Fruit fly (Drosophila melanogaster) whole organism, embryonic: ENCODE data around the gene beat-Ic.
A peak's percentile ranks its signal among the peaks of the same experiment; 100 is the strongest.

ENCODE experiments used
- Atf6 ChIP-seq: fragments of 200-800 bp; sonication (Bioruptor generic); IDR thresholded peaks from 2 replicates; pipeline ENCODE4 v1.3.6; 2022; ENCODE audit warnings: missing biosample characterization, missing genetic modification characterization
- Blimp-1 ChIP-seq: fragments of 200-800 bp; sonication (Bioruptor generic); optimal IDR thresholded peaks from 3 replicates; lab custom pipeline; 2018; ENCODE audit warnings: missing biosample characterization, missing genetic modification characterization, mild to moderate bottlenecking, moderate library complexity, missing genetic modification reagents
- CG11504 ChIP-seq: fragments of 200-800 bp; sonication (Bioruptor generic); optimal IDR thresholded peaks from 3 replicates; lab custom pipeline; 2019; ENCODE audit warnings: missing biosample characterization, mild to moderate bottlenecking, missing genetic modification characterization, moderate library complexity
- CG11723 ChIP-seq: fragments of 200-800 bp; sonication (Bioruptor generic); optimal IDR thresholded peaks from 2 replicates; lab custom pipeline; 2017; ENCODE audit warnings: missing biosample characterization, mild to moderate bottlenecking, missing genetic modification characterization
- CG15601 ChIP-seq: fragments of 200-800 bp; sonication (Bioruptor generic); optimal IDR thresholded peaks from 3 replicates; lab custom pipeline; 2019; ENCODE audit warnings: missing biosample characterization, mild to moderate bottlenecking, missing genetic modification characterization, moderate library complexity
- CG1602 ChIP-seq: fragments of 200-800 bp; sonication (Bioruptor generic); optimal IDR thresholded peaks from 3 replicates; lab custom pipeline; 2016; ENCODE audit warnings: missing biosample characterization, missing genetic modification characterization
- CG17612 ChIP-seq: fragments of 200-800 bp; sonication (Bioruptor generic); IDR thresholded peaks from 2 replicates; pipeline ENCODE4 v1.3.6; 2022; ENCODE audit warnings: missing biosample characterization, missing genetic modification characterization
- CG32772 ChIP-seq: fragments of 200-800 bp; sonication (Bioruptor generic); IDR thresholded peaks from 2 replicates; pipeline ENCODE4 v1.3.6; 2022; ENCODE audit warnings: missing biosample characterization, missing genetic modification characterization
- CG34376 ChIP-seq: fragments of 200-800 bp; sonication (Bioruptor generic); optimal IDR thresholded peaks from 2 replicates; lab custom pipeline; 2018; ENCODE audit warnings: missing biosample characterization, mild to moderate bottlenecking, missing genetic modification characterization
- CG7745 ChIP-seq: fragments of 200-800 bp; sonication (Bioruptor generic); optimal IDR thresholded peaks from 2 replicates; lab custom pipeline; 2018; ENCODE audit warnings: missing biosample characterization, mild to moderate bottlenecking, missing genetic modification characterization, moderate library complexity
- CG8388 ChIP-seq: fragments of 200-800 bp; sonication (Bioruptor generic); optimal IDR thresholded peaks from 2 replicates; lab custom pipeline; 2019; ENCODE audit warnings: missing biosample characterization, mild to moderate bottlenecking, missing genetic modification characterization, moderate library complexity
- CTCF ChIP-seq: fragments of 200-800 bp; sonication (Bioruptor generic); optimal IDR thresholded peaks from 2 replicates; lab custom pipeline; 2017; ENCODE audit warnings: missing biosample characterization, mild to moderate bottlenecking, missing genetic modification characterization, moderate library complexity
- Gsc ChIP-seq: fragments of 200-800 bp; sonication (Bioruptor generic); IDR thresholded peaks from 2 replicates; pipeline ENCODE4 v1.3.6; 2022; ENCODE audit warnings: missing biosample characterization, missing genetic modification characterization
- H15 ChIP-seq: fragments of 200-800 bp; sonication (Bioruptor generic); IDR thresholded peaks from 3 replicates; pipeline ENCODE4 v1.3.6; 2022; ENCODE audit warnings: missing biosample characterization, missing genetic modification characterization
- Hsf ChIP-seq: fragments of 200-800 bp; sonication (Bioruptor generic); optimal IDR thresholded peaks from 3 replicates; lab custom pipeline; 2016; ENCODE audit warnings: missing biosample characterization, missing genetic modification characterization
- MBD-R2 ChIP-seq: fragments of 200-800 bp; sonication (Bioruptor generic); IDR thresholded peaks from 2 replicates; pipeline ENCODE4 v1.3.6; 2022; ENCODE audit warnings: missing biosample characterization, missing genetic modification characterization
- Mes4 ChIP-seq: fragments of 200-800 bp; sonication (Bioruptor generic); optimal IDR thresholded peaks from 2 replicates; lab custom pipeline; 2016; ENCODE audit warnings: missing biosample characterization, missing genetic modification characterization
- NK7.1 ChIP-seq: fragments of 200-800 bp; sonication (Bioruptor generic); optimal IDR thresholded peaks from 3 replicates; lab custom pipeline; 2016; ENCODE audit warnings: missing biosample characterization, missing genetic modification characterization
- Scr ChIP-seq: fragments of 200-800 bp; sonication (Bioruptor generic); IDR thresholded peaks from 2 replicates; pipeline ENCODE4 v1.3.6; 2022; ENCODE audit warnings: missing biosample characterization, missing genetic modification characterization; ENCODE audit not compliant: partially characterized antibody
- Ssrp ChIP-seq: fragments of 200-800 bp; sonication (Bioruptor generic); optimal IDR thresholded peaks from 2 replicates; lab custom pipeline; 2018; ENCODE audit warnings: missing biosample characterization, mild to moderate bottlenecking, missing genetic modification characterization, moderate library complexity
- chm ChIP-seq: fragments of 200-800 bp; sonication (Bioruptor generic); IDR thresholded peaks from 2 replicates; pipeline ENCODE4 v1.3.6; 2022; ENCODE audit warnings: missing biosample characterization, missing genetic modification characterization
- dmrt99B ChIP-seq: fragments of 200-800 bp; sonication (Bioruptor generic); optimal IDR thresholded peaks from 2 replicates; lab custom pipeline; 2018; ENCODE audit warnings: missing biosample characterization, mild to moderate bottlenecking, missing genetic modification characterization, moderate library complexity
- esg ChIP-seq: fragments of 200-800 bp; sonication (Bioruptor generic); conservative IDR thresholded peaks from 2 replicates; pipeline ENCODE4 v1.3.6; 2022; ENCODE audit warnings: missing biosample characterization, missing genetic modification characterization
- fru ChIP-seq: fragments of >200 bp; optimal IDR thresholded peaks from 2 replicates; lab custom pipeline; 2017
- gce ChIP-seq: fragments of 200-800 bp; sonication (Bioruptor generic); IDR thresholded peaks from 3 replicates; pipeline ENCODE4 v1.3.6; 2022; ENCODE audit warnings: missing biosample characterization, missing genetic modification characterization
- insv ChIP-seq, 2 experiments: fragments of 200-800 bp; sonication (Bioruptor generic); optimal IDR thresholded peaks; 3 replicates each; lab custom pipeline; 2016 to 2018; ENCODE audit warnings: missing biosample characterization in 2 of 2, missing genetic modification characterization in 2 of 2
- mam ChIP-seq: fragments of 200-800 bp; sonication (Bioruptor generic); optimal IDR thresholded peaks from 3 replicates; lab custom pipeline; 2016; ENCODE audit warnings: missing biosample characterization, missing genetic modification characterization
- nerfin-1 ChIP-seq: fragments of 200-800 bp; sonication (Bioruptor generic); optimal IDR thresholded peaks from 3 replicates; lab custom pipeline; 2019; ENCODE audit warnings: missing biosample characterization, mild to moderate bottlenecking, missing genetic modification characterization, moderate library complexity
- onecut ChIP-seq: fragments of 200-800 bp; sonication (Bioruptor generic); IDR thresholded peaks from 2 replicates; pipeline ENCODE4 v1.3.6; 2022; ENCODE audit warnings: missing biosample characterization, missing genetic modification characterization
- p53 ChIP-seq: fragments of 200-800 bp; sonication (Bioruptor generic); optimal IDR thresholded peaks from 2 replicates; lab custom pipeline; 2016; ENCODE audit warnings: missing biosample characterization, missing genetic modification characterization
- sens ChIP-seq: fragments of 200-800 bp; sonication (Bioruptor generic); peaks from one replicate; lab custom pipeline; 2016; ENCODE audit warnings: missing biosample characterization, missing genetic modification characterization
- shn ChIP-seq: fragments of 200-800 bp; sonication (Bioruptor generic); optimal IDR thresholded peaks from 3 replicates; lab custom pipeline; 2016; ENCODE audit warnings: missing biosample characterization, missing genetic modification characterization
- slp2 ChIP-seq: fragments of 200-800 bp; sonication (Bioruptor generic); optimal IDR thresholded peaks from 2 replicates; lab custom pipeline; 2016; ENCODE audit warnings: missing biosample characterization, missing genetic modification characterization
- unpg ChIP-seq: fragments of 200-800 bp; sonication (Bioruptor generic); optimal IDR thresholded peaks from 3 replicates; lab custom pipeline; 2018; ENCODE audit warnings: missing biosample characterization, mild to moderate bottlenecking, missing genetic modification characterization, moderate library complexity
- zfh1 ChIP-seq: fragments of 200-800 bp; sonication (Bioruptor generic); IDR thresholded peaks from 3 replicates; pipeline ENCODE4 v1.3.6; 2022; ENCODE audit warnings: missing biosample characterization, missing genetic modification characterization

The beat-Ic gene

DNA sequence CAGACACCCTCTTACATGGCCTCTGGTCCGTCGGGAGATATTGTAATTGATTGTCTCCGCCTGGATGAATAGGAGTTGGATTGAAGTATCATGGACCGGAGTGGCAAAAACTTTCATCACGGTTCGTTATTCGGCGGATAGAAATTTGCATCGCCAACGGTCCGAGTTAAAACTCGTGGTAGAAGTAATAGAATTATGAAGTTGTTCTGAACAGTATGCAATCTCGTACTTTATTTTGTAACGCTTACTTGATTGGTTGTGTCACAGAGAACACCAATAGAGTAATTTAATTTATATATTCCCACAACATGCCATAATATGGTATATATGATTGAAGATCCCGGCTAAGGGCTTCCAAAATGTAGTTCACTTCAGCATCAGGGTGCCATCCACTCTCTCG, 3.9 kb downstream of the beat-Ic start, which contains the start of the genes CG13245 and CG43816 (continued):
- TF ChIP-seq Ssrp (tag; lab: Kevin White, UChicago) (no peak), Scr (no peak), H15 (GFP tag; lab: Robert Waterston, UW) (no peak), Mes4 (GFP tag; lab: Kevin White, UChicago) (no peak), Atf6 (GFP tag; lab: Robert Waterston, UW) (no peak), CG34376 (no peak)

DNA sequence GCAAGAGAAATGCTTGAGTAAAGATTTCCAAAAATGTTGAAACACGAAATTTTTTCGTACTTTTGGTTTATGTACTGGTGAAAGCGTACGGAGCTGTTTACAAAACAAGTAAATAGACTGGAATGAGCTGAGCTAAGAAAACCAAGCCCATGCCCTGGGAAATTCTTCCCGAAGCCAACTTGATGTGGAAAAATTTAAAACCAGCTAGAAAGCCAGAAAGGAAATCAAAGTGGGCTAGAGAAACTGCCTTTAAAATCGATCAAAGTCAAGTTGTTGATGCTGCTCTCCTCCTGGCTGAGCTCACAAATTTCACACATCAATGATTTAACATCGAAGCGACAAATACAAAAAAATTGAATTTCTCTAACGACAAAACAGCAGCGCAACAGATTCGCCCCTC, 6.1 kb downstream of the beat-Ic start, which contains the start of gene CG31820:
Gene CG31820 (minus strand): TSS at position 101 of the 400 bp plus-strand sequence.
- TF ChIP-seq NK7.1 (GFP tag; lab: Kevin White, UChicago) (no peak), fru (lab: Kevin White, UChicago) (no peak), CG7745 (tag; lab: Kevin White, UChicago) (no peak), CG15601 (tag; lab: Kevin White, UChicago) (no peak)
- TF ChIP-seq, all 482 proteins: peak for 0

DNA sequence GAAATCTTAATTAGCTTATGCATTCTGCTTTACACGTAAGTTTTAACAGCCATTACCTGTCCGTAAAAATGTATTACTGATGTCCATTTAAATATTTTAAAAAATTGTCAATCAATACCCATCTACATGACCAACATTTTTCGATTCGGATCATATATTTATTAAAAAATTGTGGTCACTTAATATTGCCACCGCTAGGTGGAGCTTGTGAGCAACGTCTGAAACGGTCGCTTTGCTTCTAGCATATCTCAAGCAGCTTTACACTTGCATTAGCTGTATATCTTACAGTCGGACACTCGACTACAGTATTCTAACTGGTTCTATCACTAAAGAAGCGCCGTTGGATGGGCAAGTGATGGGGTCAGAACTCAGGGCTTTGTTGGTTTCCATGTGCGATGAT, 26.6 kb downstream of the beat-Ic start:
- TF ChIP-seq CTCF (peak; percentile 82), p53 (no peak), onecut (GFP tag; lab: Robert Waterston, UW) (no peak), unpg (GFP tag; lab: Kevin White, UChicago) (no peak), CG17612 (GFP tag; lab: Robert Waterston, UW) (no peak)

DNA sequence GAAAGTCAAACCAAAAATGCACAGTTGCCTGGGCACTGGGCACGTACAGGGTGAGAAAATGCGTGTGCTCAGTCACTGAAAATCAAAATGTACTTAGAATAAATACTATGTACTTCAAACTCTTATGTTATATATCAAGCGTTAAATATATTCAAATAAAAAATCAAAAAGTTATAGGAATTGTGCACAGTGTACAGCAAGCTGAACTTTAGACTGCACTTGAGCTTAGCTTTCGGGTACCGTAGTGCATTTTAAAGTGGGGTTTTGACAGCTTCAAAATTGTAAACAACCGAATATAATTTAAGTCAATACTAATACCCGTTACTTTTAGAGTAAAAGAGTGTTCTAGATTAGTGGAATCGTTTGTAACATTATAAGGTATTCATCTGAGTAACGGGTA, 40.2 kb downstream of the beat-Ic start:
- TF ChIP-seq Blimp-1: peak; percentile 17
- no peak for TF ChIP-seq CG32772 (GFP tag; lab: Robert Waterston, UW)
- TF ChIP-seq gce (GFP tag; lab: Robert Waterston, UW): no peak
- TF ChIP-seq CG11504 (tag; lab: Kevin White, UChicago): peak; percentile 8
- peak; percentile 82 for TF ChIP-seq sens (GFP tag; lab: Kevin White, UChicago)
- TF ChIP-seq slp2 (GFP tag; lab: Kevin White, UChicago): no peak
- no peak for TF ChIP-seq insv (GFP tag; optimal IDR thresholded peaks at IDR 0.05; lab: Kevin White, UChicago)
- no peak for TF ChIP-seq nerfin-1
- no peak for TF ChIP-seq shn (GFP tag; lab: Kevin White, UChicago)
- no peak for TF ChIP-seq CG11723
- TF ChIP-seq CG1602 (GFP tag; lab: Kevin White, UChicago): no peak
- TF ChIP-seq dmrt99B (tag; lab: Kevin White, UChicago): peak; percentile 25
- TF ChIP-seq esg (GFP tag; lab: Robert Waterston, UW): 0 out of 2 replicates have a peak, but pooled peaks have one; percentile 8

DNA sequence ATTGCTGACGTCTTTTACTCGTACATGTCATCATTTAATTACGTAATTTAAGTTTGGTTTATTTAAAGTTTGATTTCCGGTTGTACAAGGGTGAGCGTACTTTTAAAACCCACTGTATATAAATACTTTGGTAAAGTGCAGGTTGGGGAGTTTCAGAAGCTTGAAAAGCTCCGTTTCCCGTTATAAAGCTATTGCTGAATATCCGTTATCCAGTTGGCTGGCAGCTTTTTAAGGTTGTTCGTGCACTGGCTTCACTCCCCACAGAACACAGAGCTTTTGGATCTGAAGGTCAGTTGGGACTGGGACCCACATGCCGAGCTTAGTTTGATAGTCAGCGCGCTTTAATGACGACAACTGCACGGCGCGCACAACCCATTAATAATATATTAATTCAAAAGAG, 41.6 kb downstream of the beat-Ic start, which contains the start of the genes BicC and CG45084:
Gene BicC (plus strand): TSS at position 321 of the 400 bp plus-strand sequence.
Gene CG45084 (plus strand): TSS at position 321 of the 400 bp plus-strand sequence.
- TF ChIP-seq Gsc (no peak), mam (no peak), chm (GFP tag; lab: Robert Waterston, UW) (no peak), MBD-R2 (GFP tag; lab: Robert Waterston, UW) (no peak), zfh1 (GFP tag; lab: Robert Waterston, UW) (no peak), CG8388 (GFP tag; lab: Kevin White, UChicago) (peak; percentile 38), Hsf (GFP tag; lab: Kevin White, UChicago) (no peak)
